Worm (Caenorhabditis elegans): ENCODE measurements around the gene fib-1.
"Not testable (repeated sequence)": the region's sequence is repeated elsewhere in the genome, so short reads cannot be mapped to it uniquely, and the experiment has no call there.

Gene fib-1

ce11 chrV:15002184-15002690 lies at the start of gene fib-1, which contains the start of gene mut-15 (continued):
- TF ChIP-seq F10B5.3 (tag; optimal IDR thresholded peaks at IDR 0.05) (no peak), daf-19 (GFP tag; conservative IDR thresholded peaks at IDR 0.05) (peak; percentile 58; the same call in 1 of the 2 replicates), arid-1 (GFP tag; conservative IDR thresholded peaks at IDR 0.05) (0 out of 2 replicates have a peak, but pooled peaks have one; percentile 55), sdz-12 (GFP tag; optimal IDR thresholded peaks at IDR 0.05) (no peak)

DNA sequence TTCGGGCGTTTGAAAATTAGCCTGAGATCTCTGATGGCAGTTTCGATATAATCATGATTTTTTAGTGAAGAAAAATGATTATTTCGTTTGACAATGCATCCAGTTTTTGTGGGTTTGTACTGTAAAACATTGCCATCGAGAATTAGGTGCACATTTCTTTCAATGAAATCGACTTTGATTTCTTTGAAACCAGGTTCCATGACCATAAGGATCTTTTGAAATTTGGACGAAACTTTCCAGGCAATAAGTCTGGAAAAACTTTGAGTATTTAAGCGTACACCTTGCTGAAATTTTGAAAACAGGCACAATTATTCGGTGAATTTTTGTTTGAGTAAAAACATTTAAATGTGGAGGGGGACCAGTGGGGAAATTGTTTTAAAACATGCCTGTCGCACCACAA lies 49.7 kb upstream of the fib-1 start:
- no peak for TF ChIP-seq ztf-7 (tag; optimal IDR thresholded peaks at IDR 0.05)
- TF ChIP-seq nhr-25 (tag; optimal IDR thresholded peaks at IDR 0.05; ENCODE audit: borderline replicate concordance, insufficient read depth): no peak
- no peak for TF ChIP-seq nhr-6 (tag; optimal IDR thresholded peaks at IDR 0.05)
- TF ChIP-seq aha-1 (tag): peak; percentile 91
- TF ChIP-seq Y105C5A.15 (GFP tag; IDR thresholded peaks at IDR 0.05): no peak
- no peak for TF ChIP-seq T20F7.1 (GFP tag; optimal IDR thresholded peaks at IDR 0.05)

DNA sequence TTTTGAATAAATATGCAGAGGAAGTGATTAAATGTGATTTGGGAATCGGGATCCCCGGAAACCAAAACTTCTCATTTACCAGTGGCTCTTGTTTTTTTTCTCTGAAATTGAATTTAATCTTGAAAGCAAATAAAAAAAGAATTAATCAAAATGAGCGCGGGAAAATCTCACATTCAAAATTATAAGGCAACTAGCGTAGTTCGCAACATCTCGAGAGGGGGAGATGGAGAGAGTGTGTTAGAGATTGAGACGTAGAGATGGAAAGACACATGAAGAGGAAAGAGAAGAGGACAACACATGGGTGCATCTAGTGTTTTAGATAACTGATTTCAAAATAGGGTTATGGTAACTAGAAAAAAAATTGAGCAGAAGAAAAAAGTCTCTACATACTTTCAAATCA lies 46.1 kb upstream of the fib-1 start, which contains the start of gene sdc-3:
sdc-3 (minus strand) TSS at position 101 of the 400 bp plus-strand sequence.
- TF ChIP-seq jun-1 (tag; optimal IDR thresholded peaks at IDR 0.05): no peak
- TF ChIP-seq spr-1 (tag; optimal IDR thresholded peaks at IDR 0.05): no peak
- peak; percentile 73 for TF ChIP-seq aha-1 (tag)
- TF ChIP-seq daf-16 (GFP tag; optimal IDR thresholded peaks at IDR 0.05): no peak
- TF ChIP-seq daf-16 (tag; optimal IDR thresholded peaks at IDR 0.05): peak; percentile 14
- peak; percentile 19 for TF ChIP-seq mxl-3 (GFP tag; optimal IDR thresholded peaks at IDR 0.05)
- no peak for TF ChIP-seq ceh-28 (tag; optimal IDR thresholded peaks at IDR 0.05)
- no peak for TF ChIP-seq aly-2 (tag; optimal IDR thresholded peaks at IDR 0.05)
- TF ChIP-seq nhr-28 (tag; optimal IDR thresholded peaks at IDR 0.05): peak; percentile 32

- not testable (repeated sequence) for TF ChIP-seq zip-11 (GFP tag; IDR thresholded peaks at IDR 0.05); cey-2 (tag; optimal IDR thresholded peaks at IDR 0.05; ENCODE audit: borderline replicate concordance, insufficient read depth); ceh-32 (tag; optimal IDR thresholded peaks at IDR 0.05; ENCODE audit: poor library complexity)
Measured at ce11 chrV:15036769-15037168, 34.7 kb upstream of the fib-1 start, which contains the start of gene melo-3. Gene melo-3, minus strand, starts transcription at chrV:15036869.

DNA sequence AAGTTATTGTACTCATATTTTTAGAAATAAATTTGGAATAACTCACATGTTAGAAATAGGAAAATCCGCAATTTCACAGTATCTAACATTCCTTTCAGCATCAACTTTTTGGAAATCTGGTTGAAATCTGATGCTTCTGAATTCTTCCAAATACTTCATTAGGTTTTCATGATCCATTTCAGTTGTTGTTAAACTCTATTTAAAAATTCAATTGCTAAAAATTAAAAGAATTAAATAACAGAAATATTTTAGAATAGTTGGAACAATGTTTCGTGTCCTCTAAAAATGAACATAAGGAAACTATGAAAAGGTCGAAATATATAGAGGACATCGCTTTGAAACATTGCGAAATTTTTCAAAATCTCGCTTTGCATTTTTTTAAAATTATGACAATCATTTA lies 29.4 kb upstream of the fib-1 start, which contains the start of gene cng-1:
cng-1 (minus strand) TSS at position 101 of the 400 bp plus-strand sequence.
- not testable (repeated sequence) for TF ChIP-seq Y48G9A.11, ZK337.2, mdt-29 (GFP tag; IDR thresholded peaks at IDR 0.05)

DNA sequence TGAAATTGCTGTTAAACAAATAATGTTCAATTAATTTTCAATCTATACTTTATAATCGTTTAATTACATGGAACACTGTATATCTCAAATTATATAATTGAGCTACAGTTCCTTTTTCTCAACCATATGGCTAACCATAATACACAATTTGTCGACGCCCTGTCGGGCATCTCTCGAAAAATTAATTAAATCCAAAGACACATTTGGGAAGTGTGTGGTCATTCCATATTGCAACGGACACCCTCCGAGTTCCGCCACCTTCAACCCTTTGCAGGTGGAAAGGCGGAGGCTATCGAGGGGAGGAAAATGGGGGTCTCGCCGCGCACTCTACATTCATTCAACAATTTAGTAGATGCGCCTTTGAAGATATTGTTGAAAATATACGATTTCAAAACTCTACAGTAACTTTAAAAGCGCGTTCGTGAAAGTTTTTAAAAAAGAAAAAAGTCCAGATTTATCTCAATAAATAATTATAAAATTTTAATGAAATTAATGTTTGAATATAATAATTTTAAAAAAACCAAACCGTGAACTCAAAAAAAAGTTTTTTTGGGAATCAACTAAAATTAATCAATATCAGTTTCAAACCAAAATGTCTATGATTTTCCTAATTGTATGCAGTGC lies 27.0 kb upstream of the fib-1 start, which contains the start of gene F14H8.8:
F14H8.8 (plus strand) TSS at position 574 of the 624 bp plus-strand sequence.
- TF ChIP-seq egl-43 (GFP tag; IDR thresholded peaks at IDR 0.05) (0 out of 2 replicates have a peak, but pooled peaks have one; percentile 39), nhr-11 (tag; optimal IDR thresholded peaks at IDR 0.05) (no peak), lir-3 (tag; optimal IDR thresholded peaks at IDR 0.05) (no peak), dve-1 (tag; optimal IDR thresholded peaks at IDR 0.05; ENCODE audit: insufficient read depth) (no peak), T26A8.4 (GFP tag; IDR thresholded peaks at IDR 0.05) (peak; percentile 63; the same call in 1 of the 2 replicates), snpc-4 (tag; optimal IDR thresholded peaks at IDR 0.05) (peak; percentile 77), nhr-6 (tag; optimal IDR thresholded peaks at IDR 0.05) (peak; percentile 41), unc-130 (GFP tag; optimal IDR thresholded peaks at IDR 0.05) (peak; percentile 36), lin-38 (GFP tag; IDR thresholded peaks at IDR 0.05) (peak; percentile 60), arid-1 (GFP tag; conservative IDR thresholded peaks at IDR 0.05) (peak; percentile 31; the same call in 1 of the 2 replicates), F49E8.2 (tag; optimal IDR thresholded peaks at IDR 0.05; ENCODE audit: borderline replicate concordance) (peak; percentile 80), snpc-1.2 (GFP tag; IDR thresholded peaks at IDR 0.05) (peak; percentile 77), duxl-1 (tag; optimal IDR thresholded peaks at IDR 0.05; ENCODE audit: poor library complexity) (peak; percentile 9), nhr-28 (tag; optimal IDR thresholded peaks at IDR 0.05) (no peak), Y48G9A.11 (GFP tag; IDR thresholded peaks at IDR 0.05) (peak; percentile 49; the same call in 1 of the 2 replicates)
